Fruit fly (Drosophila melanogaster) whole organism, embryonic: Measurements from ENCODE around the gene CG10431.

Experiments
- Ada2b ChIP-seq: fragments of 200-800 bp; sonication (Bioruptor generic); IDR thresholded peaks from 2 replicates; pipeline ENCODE4 v1.3.6; 2022; ENCODE audit warnings: missing biosample characterization, missing genetic modification characterization
- Atf6 ChIP-seq: fragments of 200-800 bp; sonication (Bioruptor generic); IDR thresholded peaks from 2 replicates; pipeline ENCODE4 v1.3.6; 2022; ENCODE audit warnings: missing biosample characterization, missing genetic modification characterization
- CG1233 ChIP-seq: fragments of 200-800 bp; sonication (Bioruptor generic); optimal IDR thresholded peaks from 4 replicates; lab custom pipeline; 2018; ENCODE audit warnings: missing biosample characterization, mild to moderate bottlenecking, missing genetic modification characterization
- CG12391 ChIP-seq: fragments of 200-800 bp; sonication (Bioruptor generic); optimal IDR thresholded peaks from 3 replicates; lab custom pipeline; 2018; ENCODE audit warnings: missing biosample characterization, mild to moderate bottlenecking, missing genetic modification characterization, moderate library complexity
- CG14710 ChIP-seq: fragments of 200-800 bp; sonication (Bioruptor generic); optimal IDR thresholded peaks from 3 replicates; lab custom pipeline; 2019; ENCODE audit warnings: missing biosample characterization, mild to moderate bottlenecking, missing genetic modification characterization, moderate library complexity
- CG14860 ChIP-seq: fragments of 200-800 bp; sonication (Bioruptor generic); IDR thresholded peaks from 3 replicates; pipeline ENCODE4 v1.3.6; 2022; ENCODE audit warnings: missing biosample characterization, missing genetic modification characterization; ENCODE audit not compliant: partially characterized antibody
- CG15601 ChIP-seq: fragments of 200-800 bp; sonication (Bioruptor generic); optimal IDR thresholded peaks from 3 replicates; lab custom pipeline; 2019; ENCODE audit warnings: missing biosample characterization, mild to moderate bottlenecking, missing genetic modification characterization, moderate library complexity
- CG3163 ChIP-seq: fragments of 200-800 bp; sonication (Bioruptor generic); optimal IDR thresholded peaks from 3 replicates; lab custom pipeline; 2016; ENCODE audit warnings: missing biosample characterization, missing genetic modification characterization
- CG33213 ChIP-seq: fragments of 200-800 bp; sonication (Bioruptor generic); optimal IDR thresholded peaks from 3 replicates; lab custom pipeline; 2016; ENCODE audit warnings: missing biosample characterization, missing genetic modification characterization
- CG34224 ChIP-seq: fragments of 200-800 bp; sonication (Bioruptor generic); IDR thresholded peaks from 3 replicates; pipeline ENCODE4 v1.3.6; 2022; ENCODE audit warnings: missing biosample characterization, missing genetic modification characterization; ENCODE audit not compliant: partially characterized antibody
- CG6813 ChIP-seq: fragments of 200-800 bp; sonication (Bioruptor generic); optimal IDR thresholded peaks from 2 replicates; lab custom pipeline; 2017; ENCODE audit warnings: missing biosample characterization, missing genetic modification characterization, mild to moderate bottlenecking, moderate library complexity, missing genetic modification reagents
- CG8290 ChIP-seq, 3 experiments: fragments of 200-800 bp; sonication (Bioruptor generic); optimal IDR thresholded peaks; 2 replicates each; lab custom pipeline; 2016 to 2019; ENCODE audit warnings: missing biosample characterization in 3 of 3, missing genetic modification characterization in 3 of 3, mild to moderate bottlenecking in 2 of 3, moderate library complexity in 1 of 3
- CG9797 ChIP-seq: fragments of 200-800 bp; sonication (Bioruptor generic); optimal IDR thresholded peaks from 3 replicates; lab custom pipeline; 2018; ENCODE audit warnings: missing biosample characterization, mild to moderate bottlenecking, missing genetic modification characterization
- CoRest ChIP-seq: fragments of 200-800 bp; sonication (Bioruptor generic); optimal IDR thresholded peaks from 3 replicates; lab custom pipeline; 2018; ENCODE audit warnings: missing biosample characterization, mild to moderate bottlenecking, missing genetic modification characterization, moderate library complexity
- Dbx ChIP-seq: fragments of 200-800 bp; sonication (Bioruptor generic); IDR thresholded peaks from 3 replicates; pipeline ENCODE4 v1.3.6; 2022; ENCODE audit warnings: missing biosample characterization, missing genetic modification characterization
- Doc3 ChIP-seq: fragments of 200-800 bp; sonication (Bioruptor generic); IDR thresholded peaks from 3 replicates; pipeline ENCODE4 v1.3.6; 2022; ENCODE audit warnings: missing biosample characterization, missing genetic modification characterization; ENCODE audit not compliant: partially characterized antibody
- HLH4C ChIP-seq: fragments of 200-800 bp; sonication (Bioruptor generic); IDR thresholded peaks from 3 replicates; pipeline ENCODE4 v1.3.6; 2022; ENCODE audit warnings: missing biosample characterization, missing genetic modification characterization; ENCODE audit not compliant: partially characterized antibody
- Hmr ChIP-seq: fragments of 200-800 bp; sonication (Bioruptor generic); optimal IDR thresholded peaks from 3 replicates; lab custom pipeline; 2017; ENCODE audit warnings: mild to moderate bottlenecking, missing biosample characterization, missing genetic modification reagents, missing genetic modification characterization
- Lhr ChIP-seq: fragments of 200-800 bp; sonication (Bioruptor generic); optimal IDR thresholded peaks from 3 replicates; lab custom pipeline; 2017; ENCODE audit warnings: mild to moderate bottlenecking, missing biosample characterization, missing genetic modification reagents, missing genetic modification characterization
- Nf-YC ChIP-seq: fragments of 200-800 bp; optimal IDR thresholded peaks from 3 replicates; lab custom pipeline; 2019; ENCODE audit warnings: missing biosample characterization, mild to moderate bottlenecking, missing genetic modification characterization, moderate library complexity
- Pdp1 ChIP-seq, 2 experiments: fragments of 200-800 bp; sonication (Bioruptor generic); optimal IDR thresholded peaks; 3 replicates each; lab custom pipeline; 2016; ENCODE audit warnings: missing biosample characterization in 2 of 2, missing genetic modification characterization in 2 of 2, mild to moderate bottlenecking in 1 of 2, moderate library complexity in 1 of 2
- Sin3A ChIP-seq: fragments of >200 bp; optimal IDR thresholded peaks from 2 replicates; lab custom pipeline; 2018
- Sox100B ChIP-seq: fragments of 200-800 bp; sonication (Bioruptor generic); optimal IDR thresholded peaks from 3 replicates; lab custom pipeline; 2018; ENCODE audit warnings: missing biosample characterization, mild to moderate bottlenecking, missing genetic modification characterization
- Sox102F ChIP-seq: fragments of 200-800 bp; sonication (Bioruptor generic); optimal IDR thresholded peaks from 2 replicates; lab custom pipeline; 2018; ENCODE audit warnings: missing biosample characterization, mild to moderate bottlenecking, missing genetic modification characterization, moderate library complexity
- amos ChIP-seq: fragments of 200-800 bp; sonication (Bioruptor generic); IDR thresholded peaks from 2 replicates; pipeline ENCODE4 v1.3.6; 2022; ENCODE audit warnings: missing biosample characterization, missing genetic modification characterization; ENCODE audit not compliant: partially characterized antibody
- ato ChIP-seq: fragments of 200-800 bp; sonication (Bioruptor generic); IDR thresholded peaks from 2 replicates; pipeline ENCODE4 v1.3.6; 2022; ENCODE audit warnings: missing biosample characterization, missing genetic modification characterization; ENCODE audit not compliant: partially characterized antibody
- bbx ChIP-seq: fragments of 200-800 bp; sonication (Bioruptor generic); IDR thresholded peaks from 2 replicates; pipeline ENCODE4 v1.3.6; 2022; ENCODE audit warnings: missing biosample characterization, missing genetic modification characterization; ENCODE audit not compliant: partially characterized antibody
- grau ChIP-seq: fragments of 200-800 bp; optimal IDR thresholded peaks from 3 replicates; lab custom pipeline; 2019; ENCODE audit warnings: missing biosample characterization, mild to moderate bottlenecking, missing genetic modification characterization, moderate library complexity
- mld ChIP-seq: fragments of 200-800 bp; sonication (Bioruptor generic); IDR thresholded peaks from 3 replicates; pipeline ENCODE4 v1.3.6; 2022; ENCODE audit warnings: missing biosample characterization, missing genetic modification characterization; ENCODE audit not compliant: partially characterized antibody
- psq ChIP-seq: fragments of 200-800 bp; sonication (Bioruptor generic); optimal IDR thresholded peaks from 2 replicates; lab custom pipeline; 2017; ENCODE audit warnings: missing biosample characterization, missing genetic modification characterization
- pzg ChIP-seq: fragments of 200-800 bp; sonication (Bioruptor generic); optimal IDR thresholded peaks from 3 replicates; lab custom pipeline; 2018; ENCODE audit warnings: missing biosample characterization, mild to moderate bottlenecking, missing genetic modification characterization, moderate library complexity
- rib ChIP-seq: fragments of 200-800 bp; sonication (Bioruptor generic); IDR thresholded peaks from 2 replicates; pipeline ENCODE4 v1.3.6; 2022; ENCODE audit warnings: missing biosample characterization, missing genetic modification characterization
- row ChIP-seq: fragments of 200-800 bp; sonication (Bioruptor generic); IDR thresholded peaks from 3 replicates; pipeline ENCODE4 v1.3.6; 2022; ENCODE audit warnings: missing biosample characterization, missing genetic modification characterization
- schlank ChIP-seq: fragments of 200-800 bp; sonication (Bioruptor generic); optimal IDR thresholded peaks from 2 replicates; lab custom pipeline; 2018; ENCODE audit warnings: missing biosample characterization, mild to moderate bottlenecking, missing genetic modification characterization
- sd ChIP-seq: fragments of 200-800 bp; sonication (Bioruptor generic); optimal IDR thresholded peaks from 3 replicates; lab custom pipeline; 2018; ENCODE audit warnings: missing biosample characterization, mild to moderate bottlenecking, missing genetic modification characterization, moderate library complexity
- sens ChIP-seq: fragments of 200-800 bp; sonication (Bioruptor generic); peaks from one replicate; lab custom pipeline; 2016; ENCODE audit warnings: missing biosample characterization, missing genetic modification characterization
- so ChIP-seq: fragments of 200-800 bp; sonication (Bioruptor generic); IDR thresholded peaks from 3 replicates; pipeline ENCODE4 v1.3.6; 2022; ENCODE audit warnings: missing biosample characterization, missing genetic modification characterization
- trem ChIP-seq: fragments of 200-800 bp; optimal IDR thresholded peaks from 3 replicates; lab custom pipeline; 2019; ENCODE audit warnings: missing biosample characterization, mild to moderate bottlenecking, missing genetic modification characterization, moderate library complexity
- vnd ChIP-seq: fragments of 200-800 bp; sonication (Bioruptor generic); IDR thresholded peaks from 3 replicates; pipeline ENCODE4 v1.3.6; 2022; ENCODE audit warnings: missing biosample characterization, missing genetic modification characterization; ENCODE audit not compliant: partially characterized antibody
- vvl ChIP-seq: fragments of 200-800 bp; sonication (Bioruptor generic); IDR thresholded peaks from 2 replicates; pipeline ENCODE4 v1.3.6; 2022; ENCODE audit warnings: missing biosample characterization, missing genetic modification characterization
- zfh1 ChIP-seq: fragments of 200-800 bp; sonication (Bioruptor generic); IDR thresholded peaks from 3 replicates; pipeline ENCODE4 v1.3.6; 2022; ENCODE audit warnings: missing biosample characterization, missing genetic modification characterization

CG10431 gene

dm6 chr2L:18951674-18952073 is 22.8 kb upstream of the CG10431 start, which contains the start of gene Nedd8 (continued):
- peak; percentile 93 for TF ChIP-seq amos (GFP tag; lab: Robert Waterston, UW)
- TF ChIP-seq CG15601 = no peak
- TF ChIP-seq Sox100B (GFP tag; lab: Kevin White, UChicago) = no peak
- TF ChIP-seq schlank (tag; lab: Kevin White, UChicago) = no peak
- peak; percentile 30 for TF ChIP-seq CG14710
- peak; percentile 15 for TF ChIP-seq sd (tag; lab: Kevin White, UChicago)
- 0 out of 3 replicates have a peak, but pooled peaks have one; percentile 30 for TF ChIP-seq Dbx
- no peak for TF ChIP-seq so (GFP tag; lab: Robert Waterston, UW)
- TF ChIP-seq Ada2b (GFP tag; lab: Robert Waterston, UW) = no peak
- TF ChIP-seq vnd (GFP tag; lab: Robert Waterston, UW) = peak; percentile 75
- peak; percentile 78 for TF ChIP-seq HLH4C (GFP tag; lab: Robert Waterston, UW)
- peak; percentile 91 for TF ChIP-seq bbx (GFP tag; lab: Robert Waterston, UW)
- peak; percentile 24 for TF ChIP-seq grau
- peak; percentile 30 for TF ChIP-seq Nf-YC (tag; lab: Kevin White, UChicago)
- TF ChIP-seq Hmr (GFP tag; lab: Kevin White, UChicago) = peak; percentile 17
- TF ChIP-seq CoRest (tag; lab: Kevin White, UChicago) = peak; percentile 29
- peak; percentile 38 for TF ChIP-seq CG12391 (tag; lab: Kevin White, UChicago)
- TF ChIP-seq pzg (GFP tag; lab: Kevin White, UChicago) = peak; percentile 83
- TF ChIP-seq CG14860 (GFP tag; lab: Robert Waterston, UW) = peak; percentile 77
- peak; percentile 48 for TF ChIP-seq trem (tag; lab: Kevin White, UChicago)
- no peak for TF ChIP-seq Sox102F
- peak; percentile 84 for TF ChIP-seq CG34224
- peak; percentile 54 for TF ChIP-seq CG3163 (GFP tag; lab: Kevin White, UChicago)
- TF ChIP-seq rib (GFP tag; lab: Robert Waterston, UW) = 0 out of 2 replicates have a peak, but pooled peaks have one; percentile 28
- no peak for TF ChIP-seq CG6813 (GFP tag; lab: Kevin White, UChicago)
- no peak for TF ChIP-seq zfh1 (GFP tag; lab: Robert Waterston, UW)
- TF ChIP-seq CG9797 (GFP tag; lab: Kevin White, UChicago) = peak; percentile 76
- TF ChIP-seq psq (GFP tag; lab: Kevin White, UChicago) = no peak
- TF ChIP-seq vvl (GFP tag; lab: Robert Waterston, UW) = peak; percentile 86
- peak; percentile 53 for TF ChIP-seq Lhr (GFP tag; lab: Kevin White, UChicago)
- TF ChIP-seq row (GFP tag; lab: Robert Waterston, UW) = peak; percentile 42; the same call in 2 of the 3 replicates
- peak; percentile 15 for TF ChIP-seq CG33213 (GFP tag; lab: Kevin White, UChicago)
- TF ChIP-seq mld (GFP tag; lab: Robert Waterston, UW) = peak; percentile 65; the same call in 2 of the 3 replicates
- peak; percentile 11 for TF ChIP-seq Sin3A
- no peak for TF ChIP-seq CG1233 (GFP tag; lab: Kevin White, UChicago)
- TF ChIP-seq ato (GFP tag; lab: Robert Waterston, UW) = peak; percentile 70
- TF ChIP-seq Pdp1 (GFP tag; optimal IDR thresholded peaks at IDR 0.05; lab: Kevin White, UChicago) = peak in 1 of 2 experiments; percentile 13
- TF ChIP-seq Atf6 (GFP tag; lab: Robert Waterston, UW) = no peak
- TF ChIP-seq CG8290 (GFP tag; optimal IDR thresholded peaks at IDR 0.05; lab: Kevin White, UChicago) = no peak
- TF ChIP-seq CG8290 (tag; optimal IDR thresholded peaks at IDR 0.05; lab: Kevin White, UChicago) = peak in 1 of 2 experiments; percentile 45
- TF ChIP-seq sens (GFP tag; lab: Kevin White, UChicago) = peak; percentile 83
- TF ChIP-seq Doc3 = peak; percentile 80
- TF ChIP-seq, all 482 proteins: peak for 95
